Fruit fly (Drosophila melanogaster) whole organism, embryonic: ENCODE measurements around the gene Spase25.

Experiments used
- Aef1 ChIP-seq: fragments of 200-800 bp; sonication (Bioruptor generic); IDR thresholded peaks from 3 replicates; pipeline ENCODE4 v1.3.6; 2022; ENCODE audit warnings: missing biosample characterization, missing genetic modification characterization
- Awh ChIP-seq: fragments of 200-800 bp; sonication (Bioruptor generic); IDR thresholded peaks from 2 replicates; pipeline ENCODE4, ENCODE4 v1.3.6; 2022; ENCODE audit warnings: missing biosample characterization, missing genetic modification characterization
- BEAF-32 ChIP-seq: fragments of 200-800 bp; sonication (Bioruptor generic); optimal IDR thresholded peaks from 3 replicates; lab custom pipeline; 2017; ENCODE audit warnings: missing biosample characterization, missing genetic modification characterization, mild to moderate bottlenecking, moderate library complexity, missing genetic modification reagents
- CG10274 ChIP-seq: fragments of 200-800 bp; sonication (Bioruptor generic); optimal IDR thresholded peaks from 3 replicates; lab custom pipeline; 2017; ENCODE audit warnings: missing biosample characterization, mild to moderate bottlenecking, missing genetic modification characterization
- CG11695 ChIP-seq: fragments of 200-800 bp; sonication (Bioruptor generic); IDR thresholded peaks from 3 replicates; pipeline ENCODE4 v1.3.6; 2022; ENCODE audit warnings: missing biosample characterization, missing genetic modification characterization
- CG12071 ChIP-seq: fragments of 200-800 bp; sonication (Bioruptor generic); optimal IDR thresholded peaks from 3 replicates; lab custom pipeline; 2018; ENCODE audit warnings: missing biosample characterization, mild to moderate bottlenecking, missing genetic modification characterization
- CG12659 ChIP-seq: fragments of 200-800 bp; sonication (Bioruptor generic); optimal IDR thresholded peaks from 3 replicates; lab custom pipeline; 2017; ENCODE audit warnings: mild to moderate bottlenecking, missing biosample characterization, missing genetic modification reagents, missing genetic modification characterization
- CG14441 ChIP-seq: fragments of 200-800 bp; sonication (Bioruptor generic); IDR thresholded peaks from 2 replicates; pipeline ENCODE4 v1.3.6; 2022; ENCODE audit warnings: missing biosample characterization, missing genetic modification characterization
- CG14860 ChIP-seq: fragments of 200-800 bp; sonication (Bioruptor generic); IDR thresholded peaks from 3 replicates; pipeline ENCODE4 v1.3.6; 2022; ENCODE audit warnings: missing biosample characterization, missing genetic modification characterization; ENCODE audit not compliant: partially characterized antibody
- CG15696 ChIP-seq: fragments of 200-800 bp; sonication (Bioruptor generic); optimal IDR thresholded peaks from 2 replicates; lab custom pipeline; 2019; ENCODE audit warnings: missing biosample characterization, mild to moderate bottlenecking, missing genetic modification characterization, moderate library complexity
- CG17912 ChIP-seq: fragments of 200-800 bp; sonication (Bioruptor generic); optimal IDR thresholded peaks from 2 replicates; lab custom pipeline; 2018; ENCODE audit warnings: missing biosample characterization, mild to moderate bottlenecking, missing genetic modification characterization
- CG18476 ChIP-seq: fragments of 200-800 bp; sonication (Bioruptor generic); optimal IDR thresholded peaks from 2 replicates; lab custom pipeline; 2016; ENCODE audit warnings: missing biosample characterization, mild to moderate bottlenecking, missing genetic modification characterization
- CG18619 ChIP-seq: fragments of 200-800 bp; sonication (Bioruptor generic); optimal IDR thresholded peaks from 3 replicates; lab custom pipeline; 2017; ENCODE audit warnings: missing biosample characterization, mild to moderate bottlenecking, missing genetic modification characterization
- CG34376 ChIP-seq: fragments of 200-800 bp; sonication (Bioruptor generic); optimal IDR thresholded peaks from 2 replicates; lab custom pipeline; 2018; ENCODE audit warnings: missing biosample characterization, mild to moderate bottlenecking, missing genetic modification characterization
- CG34422 ChIP-seq: fragments of 200-800 bp; sonication (Bioruptor generic); IDR thresholded peaks from 3 replicates; pipeline ENCODE4 v1.3.6; 2022; ENCODE audit warnings: missing biosample characterization, missing genetic modification characterization
- CG42726 ChIP-seq: fragments of 200-800 bp; sonication (Bioruptor generic); IDR thresholded peaks from 2 replicates; pipeline ENCODE4 v1.3.6; 2022; ENCODE audit warnings: missing biosample characterization, missing genetic modification characterization; ENCODE audit not compliant: partially characterized antibody
- CG6254 ChIP-seq: fragments of 200-800 bp; sonication (Bioruptor generic); optimal IDR thresholded peaks from 3 replicates; lab custom pipeline; 2017; ENCODE audit warnings: mild to moderate bottlenecking, missing biosample characterization, missing genetic modification reagents, missing genetic modification characterization
- CG6689 ChIP-seq: fragments of 200-800 bp; sonication (Bioruptor generic); IDR thresholded peaks from 2 replicates; pipeline ENCODE4 v1.3.6; 2022; ENCODE audit warnings: missing biosample characterization, missing genetic modification characterization
- CG6854 ChIP-seq: fragments of 200-800 bp; sonication (Bioruptor generic); optimal IDR thresholded peaks from 3 replicates; lab custom pipeline; 2017; ENCODE audit warnings: missing biosample characterization, mild to moderate bottlenecking, missing genetic modification characterization
- CG8281 ChIP-seq: fragments of 200-800 bp; sonication (Bioruptor generic); optimal IDR thresholded peaks from 2 replicates; lab custom pipeline; 2018; ENCODE audit warnings: missing biosample characterization, mild to moderate bottlenecking, missing genetic modification characterization, moderate library complexity
- Dbx ChIP-seq: fragments of 200-800 bp; sonication (Bioruptor generic); IDR thresholded peaks from 3 replicates; pipeline ENCODE4 v1.3.6; 2022; ENCODE audit warnings: missing biosample characterization, missing genetic modification characterization
- Deaf1 ChIP-seq: fragments of 200-800 bp; optimal IDR thresholded peaks from 3 replicates; lab custom pipeline; 2019; ENCODE audit warnings: missing biosample characterization, mild to moderate bottlenecking, missing genetic modification characterization, moderate library complexity
- Doc3 ChIP-seq: fragments of 200-800 bp; sonication (Bioruptor generic); IDR thresholded peaks from 3 replicates; pipeline ENCODE4 v1.3.6; 2022; ENCODE audit warnings: missing biosample characterization, missing genetic modification characterization; ENCODE audit not compliant: partially characterized antibody
- ERR ChIP-seq: fragments of 200-800 bp; sonication (Bioruptor generic); optimal IDR thresholded peaks from 2 replicates; lab custom pipeline; 2016; ENCODE audit warnings: missing biosample characterization, missing genetic modification characterization
- Fer2 ChIP-seq: fragments of 200-800 bp; sonication (Bioruptor generic); optimal IDR thresholded peaks from 2 replicates; lab custom pipeline; 2018; ENCODE audit warnings: missing biosample characterization, mild to moderate bottlenecking, missing genetic modification characterization, moderate library complexity
- HHEX ChIP-seq: fragments of 200-800 bp; sonication (Bioruptor generic); optimal IDR thresholded peaks from 3 replicates; lab custom pipeline; 2017; ENCODE audit warnings: missing biosample characterization, mild to moderate bottlenecking, missing genetic modification characterization, missing genetic modification reagents
- Med ChIP-seq: fragments of 200-800 bp; sonication (Bioruptor generic); peaks from one replicate; lab custom pipeline; 2016; ENCODE audit warnings: missing biosample characterization, missing genetic modification characterization, mild to moderate bottlenecking, inconsistent platforms, moderate library complexity
- PHDP ChIP-seq: fragments of 200-800 bp; sonication (Bioruptor generic); optimal IDR thresholded peaks from 3 replicates; lab custom pipeline; 2018; ENCODE audit warnings: missing biosample characterization, mild to moderate bottlenecking, missing genetic modification characterization, moderate library complexity
- Poxn ChIP-seq: fragments of 200-800 bp; sonication (Bioruptor generic); IDR thresholded peaks from 2 replicates; pipeline ENCODE4 v1.3.6; 2022; ENCODE audit warnings: missing biosample characterization, missing genetic modification characterization
- Six4 ChIP-seq: fragments of 200-800 bp; sonication (Bioruptor generic); optimal IDR thresholded peaks from 2 replicates; lab custom pipeline; 2016; ENCODE audit warnings: missing biosample characterization, missing genetic modification characterization
- TFAM ChIP-seq: fragments of 200-800 bp; sonication (Bioruptor generic); optimal IDR thresholded peaks from 2 replicates; lab custom pipeline; 2017; ENCODE audit warnings: missing biosample characterization, missing genetic modification characterization, inconsistent platforms
- Vsx1 ChIP-seq: fragments of 200-800 bp; sonication (Bioruptor generic); optimal IDR thresholded peaks from 2 replicates; lab custom pipeline; 2017; ENCODE audit warnings: missing biosample characterization, mild to moderate bottlenecking, missing genetic modification characterization, missing genetic modification reagents
- Xrp1 ChIP-seq: fragments of 200-800 bp; sonication (Bioruptor generic); IDR thresholded peaks from 2 replicates; pipeline ENCODE4 v1.3.6; 2022; ENCODE audit warnings: missing biosample characterization, missing genetic modification characterization
- bbx ChIP-seq: fragments of 200-800 bp; sonication (Bioruptor generic); IDR thresholded peaks from 2 replicates; pipeline ENCODE4 v1.3.6; 2022; ENCODE audit warnings: missing biosample characterization, missing genetic modification characterization; ENCODE audit not compliant: partially characterized antibody
- bowl ChIP-seq: fragments of 200-800 bp; sonication (Bioruptor generic); IDR thresholded peaks from 2 replicates; pipeline ENCODE4 v1.3.6; 2022; ENCODE audit warnings: missing biosample characterization, missing genetic modification characterization
- dimm ChIP-seq: fragments of 200-800 bp; sonication (Bioruptor generic); IDR thresholded peaks from 2 replicates; pipeline ENCODE4 v1.3.6; 2022; ENCODE audit warnings: missing biosample characterization, missing genetic modification characterization
- dmrt99B ChIP-seq: fragments of 200-800 bp; sonication (Bioruptor generic); optimal IDR thresholded peaks from 2 replicates; lab custom pipeline; 2018; ENCODE audit warnings: missing biosample characterization, mild to moderate bottlenecking, missing genetic modification characterization, moderate library complexity
- gro ChIP-seq: fragments of 200-800 bp; sonication (Bioruptor generic); optimal IDR thresholded peaks from 2 replicates; lab custom pipeline; 2016; ENCODE audit warnings: missing biosample characterization, missing genetic modification characterization
- gsb-n ChIP-seq: fragments of 200-800 bp; sonication (Bioruptor generic); optimal IDR thresholded peaks from 3 replicates; lab custom pipeline; 2018; ENCODE audit warnings: missing biosample characterization, mild to moderate bottlenecking, missing genetic modification characterization
- hbn ChIP-seq: fragments of 200-800 bp; sonication (Bioruptor generic); IDR thresholded peaks from 2 replicates; pipeline ENCODE4 v1.3.6; 2022; ENCODE audit warnings: missing biosample characterization, missing genetic modification characterization; ENCODE audit not compliant: partially characterized antibody
- lmd ChIP-seq: fragments of 200-800 bp; sonication (Bioruptor generic); IDR thresholded peaks from 2 replicates; pipeline ENCODE4 v1.3.6; 2022; ENCODE audit warnings: missing biosample characterization, missing genetic modification characterization
- nerfin-2 ChIP-seq: fragments of 200-800 bp; sonication (Bioruptor generic); IDR thresholded peaks from 2 replicates; pipeline ENCODE4 v1.3.6; 2022; ENCODE audit warnings: missing biosample characterization, missing genetic modification characterization; ENCODE audit not compliant: partially characterized antibody
- pan ChIP-seq, 4 experiments: fragments of >200 bp in 3 of 4; fragments of 200-800 bp in 1 of 4; sonication (Bioruptor generic) in 1 of 4; optimal IDR thresholded peaks in 3 of 4; IDR thresholded peaks in 1 of 4; 2 replicates each; pipeline versions ENCODE4 v1.3.6 to Lab custom; 2017 to 2022; ENCODE audit warnings: missing biosample characterization in 2 of 4, missing genetic modification characterization in 2 of 4, mixed read lengths in 1 of 4
- phol ChIP-seq: fragments of 200-800 bp; sonication (Bioruptor generic); optimal IDR thresholded peaks from 3 replicates; lab custom pipeline; 2018; ENCODE audit warnings: missing biosample characterization, mild to moderate bottlenecking, missing genetic modification characterization, moderate library complexity
- sens ChIP-seq: fragments of 200-800 bp; sonication (Bioruptor generic); peaks from one replicate; lab custom pipeline; 2016; ENCODE audit warnings: missing biosample characterization, missing genetic modification characterization
- ssp ChIP-seq: fragments of 200-800 bp; sonication (Bioruptor generic); IDR thresholded peaks from 2 replicates; pipeline ENCODE4 v1.3.6; 2022; ENCODE audit warnings: missing biosample characterization, missing genetic modification characterization
- tup ChIP-seq: fragments of 200-800 bp; sonication (Bioruptor generic); optimal IDR thresholded peaks from 2 replicates; lab custom pipeline; 2016; ENCODE audit warnings: missing biosample characterization, mild to moderate bottlenecking, missing genetic modification characterization, moderate library complexity

The Spase25 gene

dm6 chrX:11521561-11522546, 36.8 kb downstream of the Spase25 start (continued):
- TF ChIP-seq Dbx (GFP tag; lab: Robert Waterston, UW) (peak; percentile 31; the same call in 1 of the 3 replicates), HHEX (GFP tag; lab: Kevin White, UChicago) (peak; percentile 54), CG17912 (GFP tag; lab: Kevin White, UChicago) (no peak), CG14441 (GFP tag; lab: Robert Waterston, UW) (peak; percentile 43), CG12071 (GFP tag; lab: Kevin White, UChicago) (peak; percentile 31), CG6254 (GFP tag; lab: Kevin White, UChicago) (peak; percentile 16), CG42726 (GFP tag; lab: Robert Waterston, UW) (no peak), tup (GFP tag; lab: Kevin White, UChicago) (no peak), CG11695 (GFP tag; lab: Robert Waterston, UW) (peak; percentile 88), Doc3 (GFP tag; lab: Robert Waterston, UW) (no peak), gro (GFP tag; lab: Kevin White, UChicago) (no peak), Poxn (GFP tag; lab: Robert Waterston, UW) (no peak), Awh (GFP tag; lab: Robert Waterston, UW) (peak; percentile 61), CG6689 (GFP tag; lab: Robert Waterston, UW) (peak; percentile 65), CG8281 (tag; lab: Kevin White, UChicago) (peak; percentile 2), nerfin-2 (GFP tag; lab: Robert Waterston, UW) (no peak), CG14860 (GFP tag; lab: Robert Waterston, UW) (no peak), CG34422 (GFP tag; lab: Robert Waterston, UW) (peak; percentile 68; the same call in 1 of the 3 replicates), Fer2 (no peak), CG34376 (GFP tag; lab: Kevin White, UChicago) (no peak), BEAF-32 (no peak), Xrp1 (peak; percentile 77), bbx (GFP tag; lab: Robert Waterston, UW) (no peak), TFAM (no peak), CG15696 (tag; lab: Kevin White, UChicago) (no peak), ssp (GFP tag; lab: Robert Waterston, UW) (0 out of 2 replicates have a peak, but pooled peaks have one; percentile 27), PHDP (tag; lab: Kevin White, UChicago) (peak; percentile 73), CG12659 (GFP tag; lab: Kevin White, UChicago) (peak; percentile 43), CG18619 (GFP tag; lab: Kevin White, UChicago) (peak; percentile 54), gsb-n (tag; lab: Kevin White, UChicago) (peak; percentile 53), bowl (GFP tag; lab: Robert Waterston, UW) (no peak), CG18476 (GFP tag; lab: Kevin White, UChicago) (peak; percentile 36), Aef1 (GFP tag; lab: Robert Waterston, UW) (0 out of 3 replicates have a peak, but pooled peaks have one; percentile 52), ERR (GFP tag; lab: Kevin White, UChicago) (no peak), sens (GFP tag; lab: Kevin White, UChicago) (peak; percentile 89), Med (GFP tag; lab: Kevin White, UChicago) (peak; percentile 30), Vsx1 (GFP tag; lab: Kevin White, UChicago) (peak; percentile 29), hbn (GFP tag; lab: Robert Waterston, UW) (no peak), dimm (GFP tag; lab: Robert Waterston, UW) (no peak), dmrt99B (tag; lab: Kevin White, UChicago) (peak; percentile 76), lmd (peak; percentile 56), pan (optimal IDR thresholded peaks at IDR 0.05; lab: Kevin White, UChicago) (no peak), pan (GFP tag; optimal IDR thresholded peaks at IDR 0.05 in 1 of 2, IDR thresholded peaks at IDR 0.05 in 1 of 2) (peak in 1 of 2 experiments; percentile 73), Deaf1 (tag; lab: Kevin White, UChicago) (peak; percentile 48), Six4 (GFP tag; lab: Kevin White, UChicago) (peak; percentile 24), CG6854 (GFP tag; lab: Kevin White, UChicago) (no peak), phol (tag; lab: Kevin White, UChicago) (peak; percentile 74), CG10274 (no peak)
